Worm (Caenorhabditis elegans) whole organism, mixed stage, embryonic: ENCODE results near the gene C56A3.6.

Source experiments
- M03D4.4 ChIP-seq: sonication (generic microtip); optimal IDR thresholded peaks from 2 replicates; lab custom pipeline; 2017; ENCODE audit warnings: mild to moderate bottlenecking, missing genetic modification characterization, missing compliant biosample characterization
- bed-3 ChIP-seq: fragments of 200-800 bp; sonication (Bioruptor generic); optimal IDR thresholded peaks from 3 replicates; lab custom pipeline; 2018; ENCODE audit warnings: mild to moderate bottlenecking, missing genetic modification characterization, moderate library complexity, missing compliant biosample characterization
- blmp-1 ChIP-seq: fragments of 150-350 bp; optimal IDR thresholded peaks from 2 replicates; lab custom pipeline; 2014; ENCODE audit warnings: missing biosample characterization, missing genetic modification characterization
- ceh-39 ChIP-seq: fragments of 150-350 bp; optimal IDR thresholded peaks from 2 replicates; lab custom pipeline; 2014; ENCODE audit warnings: missing biosample characterization, missing genetic modification characterization
- ceh-43 ChIP-seq: fragments of 200-800 bp; sonication (Bioruptor generic); optimal IDR thresholded peaks from 2 replicates; lab custom pipeline; 2018; ENCODE audit warnings: mild to moderate bottlenecking, missing genetic modification characterization, moderate library complexity, missing compliant biosample characterization
- cnd-1 ChIP-seq: fragments of 200-800 bp; sonication (Bioruptor generic); optimal IDR thresholded peaks from 2 replicates; lab custom pipeline; 2018; ENCODE audit warnings: mild to moderate bottlenecking, missing genetic modification characterization, missing compliant biosample characterization
- drap-1 ChIP-seq: fragments of 200-800 bp; sonication (Bioruptor generic); optimal IDR thresholded peaks from 3 replicates; lab custom pipeline; 2018; ENCODE audit warnings: mild to moderate bottlenecking, missing genetic modification characterization, missing compliant biosample characterization
- elt-3 ChIP-seq: fragments of 150-350 bp; optimal IDR thresholded peaks from 2 replicates; lab custom pipeline; 2014; ENCODE audit warnings: missing biosample characterization, missing genetic modification characterization
- flh-1 ChIP-seq: fragments of 200-800 bp; sonication (Bioruptor generic); optimal IDR thresholded peaks from 2 replicates; lab custom pipeline; 2018; ENCODE audit warnings: mild to moderate bottlenecking, missing genetic modification characterization, moderate library complexity, missing compliant biosample characterization
- hlh-1 ChIP-seq: fragments of 150-350 bp; optimal IDR thresholded peaks from 2 replicates; lab custom pipeline; 2014; ENCODE audit warnings: missing biosample characterization, missing genetic modification reagents, missing genetic modification characterization
- lin-13 ChIP-seq: fragments of 150-350 bp; optimal IDR thresholded peaks from 2 replicates; lab custom pipeline; 2014; ENCODE audit warnings: missing biosample characterization, missing genetic modification characterization
- lin-32 ChIP-seq: fragments of 200-800 bp; sonication (Bioruptor generic); optimal IDR thresholded peaks from 2 replicates; lab custom pipeline; 2018; ENCODE audit warnings: mild to moderate bottlenecking, missing genetic modification characterization, missing compliant biosample characterization
- lsy-2 ChIP-seq: fragments of 150-350 bp; optimal IDR thresholded peaks from 2 replicates; lab custom pipeline; 2014; ENCODE audit warnings: missing biosample characterization, missing genetic modification characterization
- mab-5 ChIP-seq: fragments of 150-350 bp; optimal IDR thresholded peaks from 2 replicates; lab custom pipeline; 2014; ENCODE audit warnings: missing biosample characterization, missing genetic modification characterization
- mep-1 ChIP-seq: fragments of 150-350 bp; optimal IDR thresholded peaks from 2 replicates; lab custom pipeline; 2017; ENCODE audit warnings: missing biosample characterization, missing genetic modification reagents, missing genetic modification characterization, inconsistent platforms
- mls-2 ChIP-seq: sonication (generic microtip); optimal IDR thresholded peaks from 2 replicates; lab custom pipeline; 2016; ENCODE audit warnings: mild to moderate bottlenecking, missing genetic modification characterization, moderate library complexity, missing compliant biosample characterization
- nhr-12 ChIP-seq: fragments of 150-350 bp; optimal IDR thresholded peaks from 2 replicates; lab custom pipeline; 2014; ENCODE audit warnings: missing biosample characterization, missing genetic modification characterization
- nhr-2 ChIP-seq: fragments of 150-350 bp; optimal IDR thresholded peaks from 2 replicates; lab custom pipeline; 2014; ENCODE audit warnings: missing biosample characterization, missing genetic modification characterization
- nhr-237 ChIP-seq: fragments of 150-350 bp; optimal IDR thresholded peaks from 2 replicates; lab custom pipeline; 2014; ENCODE audit warnings: missing biosample characterization, missing genetic modification characterization
- nhr-28 ChIP-seq: fragments of 150-350 bp; optimal IDR thresholded peaks from 2 replicates; lab custom pipeline; 2014; ENCODE audit warnings: missing biosample characterization, missing genetic modification characterization
- nhr-76 ChIP-seq: sonication (generic microtip); optimal IDR thresholded peaks from 2 replicates; lab custom pipeline; 2017; ENCODE audit warnings: missing biosample characterization, missing genetic modification characterization
- pha-4 ChIP-seq: fragments of 150-350 bp; optimal IDR thresholded peaks from 2 replicates; lab custom pipeline; 2018; ENCODE audit warnings: missing biosample characterization, missing genetic modification reagents, missing genetic modification characterization
- sem-2 ChIP-seq: fragments of 200-800 bp; sonication (Bioruptor generic); optimal IDR thresholded peaks from 2 replicates; lab custom pipeline; 2018; ENCODE audit warnings: mild to moderate bottlenecking, missing genetic modification characterization, missing compliant biosample characterization
- snpc-4 ChIP-seq: fragments of 150-350 bp; optimal IDR thresholded peaks from 2 replicates; lab custom pipeline; 2014; ENCODE audit warnings: missing biosample characterization, missing genetic modification characterization
- sptf-1 ChIP-seq: sonication (generic microtip); optimal IDR thresholded peaks from 2 replicates; lab custom pipeline; 2017; ENCODE audit warnings: mild to moderate bottlenecking, missing genetic modification characterization, moderate library complexity, missing compliant biosample characterization
- unc-62 ChIP-seq: fragments of 150-350 bp; optimal IDR thresholded peaks from 2 replicates; lab custom pipeline; 2014; ENCODE audit warnings: missing biosample characterization, missing genetic modification reagents, missing genetic modification characterization
- zip-8 ChIP-seq: fragments of 150-350 bp; optimal IDR thresholded peaks from 2 replicates; lab custom pipeline; 2014; ENCODE audit warnings: missing biosample characterization, missing genetic modification characterization

C56A3.6 gene

ce11 chrV:13556297-13556696 is at the start of gene C56A3.6:
Gene C56A3.6 (minus strand): TSS chrV:13556397.
- TF ChIP-seq mep-1 (tag; lab: Kevin White, UChicago), result no peak
- no peak for TF ChIP-seq mls-2 (tag; lab: Kevin White, UChicago)
- peak; percentile 16 for TF ChIP-seq hlh-1

ce11 chrV:13600882-13601281 is 44.7 kb upstream of the C56A3.6 start, which contains the start of gene rdy-2:
Gene rdy-2 (minus strand): TSS chrV:13600982.
- TF ChIP-seq pha-4 (tag; lab: Kevin White, UChicago) (no peak), elt-3 (tag; lab: Kevin White, UChicago) (no peak), sem-2 (GFP tag; lab: Kevin White, UChicago) (no peak), ceh-43 (GFP tag; lab: Kevin White, UChicago) (no peak), mls-2 (tag; lab: Kevin White, UChicago) (no peak), nhr-76 (tag; lab: Kevin White, UChicago) (no peak), snpc-4 (tag; lab: Kevin White, UChicago) (no peak), nhr-12 (tag; lab: Kevin White, UChicago) (no peak), ceh-39 (tag; lab: Kevin White, UChicago) (no peak), unc-62 (GFP tag; lab: Kevin White, UChicago) (no peak), drap-1 (GFP tag; lab: Kevin White, UChicago) (no peak), mab-5 (tag; lab: Kevin White, UChicago) (no peak), lsy-2 (no peak), sptf-1 (tag; lab: Kevin White, UChicago) (no peak), bed-3 (GFP tag; lab: Kevin White, UChicago) (no peak), blmp-1 (tag; lab: Kevin White, UChicago) (no peak), flh-1 (GFP tag; lab: Kevin White, UChicago) (no peak)

ce11 chrV:13598370-13598769 is 42.2 kb upstream of the C56A3.6 start:
- TF ChIP-seq zip-8, result peak; percentile 91
- TF ChIP-seq nhr-28 (tag; lab: Kevin White, UChicago), result no peak

ce11 chrV:13593083-13593482 is 36.9 kb upstream of the C56A3.6 start, which contains the start of gene F53F4.4:
Gene F53F4.4 (plus strand): TSS chrV:13593383.
- TF ChIP-seq mab-5 (tag; lab: Kevin White, UChicago) (no peak), nhr-2 (tag; lab: Kevin White, UChicago) (no peak), snpc-4 (tag; lab: Kevin White, UChicago) (no peak)

ce11 chrV:13591504-13592174 is 35.4 kb upstream of the C56A3.6 start, which contains the start of gene tbcb-1:
Gene tbcb-1 (plus strand): TSS chrV:13592124.
- no peak for TF ChIP-seq nhr-237 (tag; lab: Kevin White, UChicago)

- TF ChIP-seq bed-3 (GFP tag; lab: Kevin White, UChicago), result no peak
- TF ChIP-seq flh-1 (GFP tag; lab: Kevin White, UChicago), result no peak
- no peak for TF ChIP-seq lsy-2
- no peak for TF ChIP-seq elt-3 (tag; lab: Kevin White, UChicago)
- TF ChIP-seq lin-32 (GFP tag; lab: Kevin White, UChicago), result no peak
- no peak for TF ChIP-seq nhr-237 (tag; lab: Kevin White, UChicago)
- TF ChIP-seq M03D4.4 (tag; lab: Kevin White, UChicago), result no peak
- TF ChIP-seq mls-2 (tag; lab: Kevin White, UChicago), result no peak
- no peak for TF ChIP-seq lin-13
- TF ChIP-seq snpc-4 (tag; lab: Kevin White, UChicago), result no peak
- TF ChIP-seq unc-62 (GFP tag; lab: Kevin White, UChicago), result no peak
- TF ChIP-seq cnd-1, result no peak
- TF ChIP-seq ceh-39 (tag; lab: Kevin White, UChicago), result no peak
- no peak for TF ChIP-seq nhr-28 (tag; lab: Kevin White, UChicago)
- TF ChIP-seq nhr-12 (tag; lab: Kevin White, UChicago), result no peak
Measured at ce11 chrV:13589494-13590176, 33.4 kb upstream of the C56A3.6 start, which contains the start of the genes F53F4.2 and F53F4.18. Gene F53F4.2 (minus strand): TSS chrV:13589594. Gene F53F4.18 (plus strand): TSS chrV:13590126.
